Worm (Caenorhabditis elegans): Measurements from ENCODE around the gene nas-29.

- no peak for TF ChIP-seq lsy-2 (tag; optimal IDR thresholded peaks at IDR 0.05)
- no peak for TF ChIP-seq sem-2 (GFP tag; optimal IDR thresholded peaks at IDR 0.05)
Observed at ce11 chrII:5187934-5188333, 46.1 kb upstream of the nas-29 start.

Measured in whole organism, mixed stage, embryonic.